Worm (Caenorhabditis elegans) whole organism, midembryonic: Measurements from ENCODE around the gene str-233.

Experiments
- T22C8.4 ChIP-seq: fragments of 200-800 bp; sonication (Bioruptor generic); IDR thresholded peaks from 2 replicates; pipeline ENCODE4 v1.3.6; 2022; ENCODE audit warnings: missing genetic modification characterization, missing compliant biosample characterization
- cog-1 ChIP-seq: sonication (generic microtip); optimal IDR thresholded peaks from 2 replicates; lab custom pipeline; 2016; ENCODE audit warnings: missing genetic modification characterization, missing compliant biosample characterization
- flt-1 ChIP-seq: fragments of 200-800 bp; sonication (Bioruptor generic); IDR thresholded peaks from 2 replicates; pipeline ENCODE4 v1.3.6; 2022; ENCODE audit warnings: missing genetic modification characterization, missing compliant biosample characterization
- klf-2 ChIP-seq: fragments of 200-800 bp; sonication (Bioruptor generic); conservative IDR thresholded peaks from 2 replicates; pipeline ENCODE4 v1.3.6; 2022; ENCODE audit warnings: missing genetic modification reagents, missing genetic modification characterization, missing compliant biosample characterization
- med-1 ChIP-seq: sonication (generic microtip); optimal IDR thresholded peaks from 2 replicates; lab custom pipeline; 2017; ENCODE audit warnings: missing genetic modification characterization, mild to moderate bottlenecking, missing compliant biosample characterization, antibody characterized with exemption, missing genetic modification reagents; ENCODE audit not compliant: insufficient read depth
- ref-1 ChIP-seq: fragments of 200-800 bp; sonication (Bioruptor generic); conservative IDR thresholded peaks from 2 replicates; pipeline ENCODE4 v1.3.6; 2022; ENCODE audit warnings: missing genetic modification reagents, missing genetic modification characterization, missing compliant biosample characterization
- tab-1 ChIP-seq: fragments of 200-800 bp; sonication (Bioruptor generic); IDR thresholded peaks from 2 replicates; pipeline ENCODE4 v1.3.6; 2022; ENCODE audit warnings: missing genetic modification characterization, missing compliant biosample characterization
- ztf-23 ChIP-seq: fragments of 200-800 bp; sonication (Bioruptor generic); IDR thresholded peaks from 2 replicates; pipeline ENCODE4 v1.3.6; 2022; ENCODE audit warnings: missing genetic modification reagents, missing genetic modification characterization, missing compliant biosample characterization
- ztf-29 ChIP-seq: fragments of 200-800 bp; sonication (Bioruptor generic); IDR thresholded peaks from 2 replicates; pipeline ENCODE4 v1.3.6; 2022; ENCODE audit warnings: missing genetic modification reagents, missing genetic modification characterization, missing compliant biosample characterization

str-233 gene

DNA sequence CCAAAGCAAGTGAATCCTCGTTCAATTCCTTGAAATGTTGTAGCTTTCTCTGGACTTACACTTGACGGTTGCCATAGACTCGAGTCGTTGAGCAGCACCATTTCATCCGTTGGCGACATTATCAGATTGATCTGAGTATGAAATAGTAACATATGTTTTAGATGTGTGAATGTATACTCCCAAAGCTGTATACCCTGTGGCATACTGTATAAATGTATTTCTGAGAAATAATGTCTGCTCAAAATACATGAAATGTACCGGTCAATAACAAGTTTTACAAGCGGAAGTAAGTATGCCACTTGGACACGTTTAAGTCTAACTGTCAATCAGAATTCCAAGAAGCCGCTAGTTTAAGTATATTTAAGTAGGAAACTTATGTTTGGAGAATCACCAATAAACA lies at the start of gene str-233:
str-233 (minus strand) TSS at position 101 of the 400 bp plus-strand sequence.
- TF ChIP-seq med-1 (no peak), cog-1 (tag; lab: Kevin White, UChicago) (no peak), klf-2 (GFP tag; lab: Robert Waterston, UW) (no peak), ref-1 (GFP tag; lab: Robert Waterston, UW) (no peak)

DNA sequence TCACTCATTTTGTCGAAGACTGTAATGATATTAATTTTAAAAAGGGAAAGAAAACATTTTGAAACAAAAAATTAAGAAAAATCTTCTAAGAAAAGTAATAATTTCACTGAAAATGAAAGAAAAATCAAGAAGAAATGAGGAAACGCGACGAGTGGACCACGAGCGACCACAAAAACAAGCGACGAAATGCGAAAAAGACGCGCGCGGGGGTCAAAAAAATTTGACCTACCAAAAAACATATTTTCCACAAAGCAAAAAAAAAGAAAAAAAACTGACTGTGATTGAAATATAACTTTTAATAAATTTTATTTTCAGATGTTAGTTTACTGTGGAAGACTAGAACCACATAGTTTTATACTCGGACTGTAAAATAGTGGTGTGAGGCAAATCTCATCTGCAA lies 49.4 kb upstream of the str-233 start, which contains the start of gene F14H3.6:
F14H3.6 (minus strand) TSS at position 22 of the 400 bp plus-strand sequence.
- no peak for TF ChIP-seq med-1
- TF ChIP-seq ref-1 (GFP tag; lab: Robert Waterston, UW), result no peak
- TF ChIP-seq klf-2 (GFP tag; lab: Robert Waterston, UW), result no peak
- TF ChIP-seq T22C8.4 (GFP tag; lab: Robert Waterston, UW), result no peak
- TF ChIP-seq flt-1 (GFP tag; lab: Robert Waterston, UW), result no peak
- no peak for TF ChIP-seq ztf-29
- TF ChIP-seq cog-1 (tag; lab: Kevin White, UChicago), result no peak
- TF ChIP-seq ztf-23 (GFP tag; lab: Robert Waterston, UW), result no peak
- TF ChIP-seq tab-1 (GFP tag; lab: Robert Waterston, UW), result no peak

DNA sequence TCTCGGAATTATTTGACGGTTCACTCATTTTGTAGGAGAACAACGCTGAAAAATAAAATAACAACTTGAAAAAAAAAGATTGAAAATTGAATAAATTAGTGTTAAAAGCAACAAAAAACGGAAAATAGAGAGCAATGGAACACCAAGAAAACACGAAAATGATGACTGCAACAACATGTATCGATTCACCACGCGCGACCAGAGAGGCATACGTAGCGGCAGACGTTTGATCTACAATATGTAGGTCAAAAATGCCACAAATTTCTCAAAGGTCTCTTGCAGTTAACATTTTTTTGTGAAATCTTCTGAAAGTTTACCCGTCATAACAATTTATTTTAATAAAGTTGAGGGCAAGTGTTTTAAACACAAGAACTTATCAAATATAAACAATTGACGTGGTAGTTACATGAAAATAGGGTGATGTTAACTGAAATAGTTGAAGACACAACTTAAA lies 47.6 kb upstream of the str-233 start, which contains the start of gene F14H3.5:
F14H3.5 (minus strand) TSS at position 51 of the 454 bp plus-strand sequence.
- TF ChIP-seq klf-2 (GFP tag; lab: Robert Waterston, UW), result no peak
- TF ChIP-seq ztf-29, result no peak
- TF ChIP-seq ztf-23 (GFP tag; lab: Robert Waterston, UW), result no peak
- no peak for TF ChIP-seq cog-1 (tag; lab: Kevin White, UChicago)
- no peak for TF ChIP-seq tab-1 (GFP tag; lab: Robert Waterston, UW)
- no peak for TF ChIP-seq T22C8.4 (GFP tag; lab: Robert Waterston, UW)
- TF ChIP-seq med-1, result no peak
- no peak for TF ChIP-seq flt-1 (GFP tag; lab: Robert Waterston, UW)
- TF ChIP-seq ref-1 (GFP tag; lab: Robert Waterston, UW), result no peak

DNA sequence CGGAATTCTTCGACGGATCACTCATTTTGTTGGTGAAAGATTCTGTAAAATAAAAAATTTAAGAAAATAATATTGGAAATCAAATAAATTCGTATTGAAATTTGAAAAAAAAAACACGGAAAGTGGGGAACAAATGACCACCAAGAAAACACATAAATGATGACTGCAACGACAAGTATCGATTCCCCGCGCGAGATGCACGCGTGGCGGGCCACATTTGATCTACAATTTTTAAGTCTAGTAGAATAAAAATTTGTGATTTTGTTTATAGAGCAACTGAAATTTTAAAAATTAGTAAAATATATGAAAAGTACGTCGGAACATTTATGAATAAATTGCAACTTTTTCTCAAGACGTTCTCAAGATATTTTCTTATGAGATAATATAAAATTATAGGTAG lies 45.6 kb upstream of the str-233 start, which contains the start of gene F14H3.4:
F14H3.4 (minus strand) TSS at position 42 of the 400 bp plus-strand sequence.
- TF ChIP-seq T22C8.4 (GFP tag; lab: Robert Waterston, UW), result no peak
- no peak for TF ChIP-seq cog-1 (tag; lab: Kevin White, UChicago)
- no peak for TF ChIP-seq med-1
- no peak for TF ChIP-seq flt-1 (GFP tag; lab: Robert Waterston, UW)
- no peak for TF ChIP-seq ztf-23 (GFP tag; lab: Robert Waterston, UW)

DNA sequence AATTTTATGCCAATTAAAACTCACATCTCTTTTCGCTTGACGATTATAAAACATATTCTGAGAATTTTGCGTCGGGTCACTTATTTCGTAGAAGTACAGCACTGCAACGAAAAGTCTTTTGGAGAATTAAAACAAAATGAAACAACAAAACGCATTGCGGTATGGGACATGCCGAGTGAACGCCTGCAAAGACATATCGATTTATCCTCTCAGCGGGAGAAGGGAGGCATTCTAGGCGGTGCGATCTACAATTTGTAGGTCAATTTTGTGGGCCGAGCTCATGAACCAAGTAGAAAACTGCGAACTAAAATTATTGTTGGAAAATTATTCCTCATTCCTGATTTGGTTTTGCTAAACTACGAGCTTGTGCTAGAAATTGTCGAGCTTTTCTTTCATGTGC lies 43.9 kb upstream of the str-233 start, which contains the start of gene F14H3.3:
F14H3.3 (minus strand) TSS at position 101 of the 400 bp plus-strand sequence.
- no peak for TF ChIP-seq flt-1 (GFP tag; lab: Robert Waterston, UW)
- TF ChIP-seq med-1, result no peak
- no peak for TF ChIP-seq tab-1 (GFP tag; lab: Robert Waterston, UW)
- no peak for TF ChIP-seq T22C8.4 (GFP tag; lab: Robert Waterston, UW)
- TF ChIP-seq ztf-29, result no peak
- no peak for TF ChIP-seq ztf-23 (GFP tag; lab: Robert Waterston, UW)
- no peak for TF ChIP-seq klf-2 (GFP tag; lab: Robert Waterston, UW)
- no peak for TF ChIP-seq ref-1 (GFP tag; lab: Robert Waterston, UW)

DNA sequence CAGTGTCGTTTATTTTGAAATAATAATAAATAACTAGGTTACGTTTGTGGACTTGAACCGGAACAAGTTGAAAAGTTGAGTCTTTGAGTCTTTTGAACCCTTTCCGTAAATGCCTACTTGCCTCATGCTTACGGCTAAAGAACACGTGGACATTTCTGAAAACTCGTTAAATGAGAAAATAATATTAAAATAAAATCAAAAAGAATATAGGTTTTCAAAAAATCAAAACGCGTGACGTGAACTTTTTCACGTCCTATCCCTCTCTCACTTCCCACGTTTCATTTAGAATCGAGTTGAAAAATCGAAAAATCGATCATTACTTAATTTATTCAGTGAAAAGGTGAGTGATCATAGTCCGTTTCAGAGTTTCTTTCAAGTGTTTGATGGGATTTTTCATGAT lies 39.7 kb upstream of the str-233 start, which contains the start of gene best-12:
best-12 (plus strand) TSS at position 301 of the 400 bp plus-strand sequence.
- TF ChIP-seq cog-1 (tag; lab: Kevin White, UChicago) (no peak), ref-1 (GFP tag; lab: Robert Waterston, UW) (no peak), ztf-23 (GFP tag; lab: Robert Waterston, UW) (no peak), tab-1 (GFP tag; lab: Robert Waterston, UW) (no peak), flt-1 (GFP tag; lab: Robert Waterston, UW) (no peak), ztf-29 (no peak), klf-2 (GFP tag; lab: Robert Waterston, UW) (no peak)

DNA sequence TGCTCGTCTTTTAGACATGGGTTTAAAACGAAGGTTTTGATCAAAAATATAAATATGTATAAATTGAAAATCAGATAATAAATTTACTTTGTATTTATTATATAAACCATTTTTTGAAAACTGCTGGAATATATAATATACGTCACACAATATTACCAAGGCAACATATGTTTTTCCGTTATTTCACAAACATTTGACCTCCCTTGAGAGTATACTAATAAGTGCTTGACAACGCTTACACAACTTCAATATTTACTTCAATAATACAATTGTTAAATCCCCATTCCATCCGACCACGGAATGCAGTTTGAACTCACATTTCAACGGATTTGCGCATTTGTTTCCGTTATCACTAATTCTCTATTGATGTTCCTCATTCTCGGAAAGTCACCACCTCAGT lies 38.0 kb upstream of the str-233 start, which contains the start of gene str-198:
str-198 (plus strand) TSS at position 301 of the 400 bp plus-strand sequence.
- no peak for TF ChIP-seq cog-1 (tag; lab: Kevin White, UChicago)
- no peak for TF ChIP-seq T22C8.4 (GFP tag; lab: Robert Waterston, UW)
- TF ChIP-seq flt-1 (GFP tag; lab: Robert Waterston, UW), result no peak
- no peak for TF ChIP-seq ztf-29
- TF ChIP-seq tab-1 (GFP tag; lab: Robert Waterston, UW), result no peak
- no peak for TF ChIP-seq med-1
- no peak for TF ChIP-seq ref-1 (GFP tag; lab: Robert Waterston, UW)
- TF ChIP-seq ztf-23 (GFP tag; lab: Robert Waterston, UW), result no peak

DNA sequence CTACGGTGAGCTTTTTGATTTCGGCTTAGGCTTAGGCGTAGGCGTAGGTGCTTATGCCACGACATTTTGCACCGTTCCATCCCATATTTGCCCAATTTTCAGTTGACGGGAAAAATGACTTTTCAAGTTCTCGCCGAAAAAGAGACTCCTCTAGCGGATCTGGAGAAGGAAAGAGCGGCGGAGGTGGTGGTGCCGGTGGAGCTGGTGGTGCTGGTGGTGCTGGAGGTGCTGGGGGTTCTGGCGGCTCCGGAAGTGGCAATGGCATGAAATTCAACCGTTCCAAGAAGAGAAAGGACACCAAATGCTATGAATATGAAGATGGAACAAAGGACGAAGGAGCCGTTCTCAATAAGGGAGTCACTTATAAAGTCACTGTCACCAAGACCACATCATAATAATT lies 37.6 kb upstream of the str-233 start:
- TF ChIP-seq klf-2 (GFP tag; lab: Robert Waterston, UW) (no peak), cog-1 (tag; lab: Kevin White, UChicago) (no peak), tab-1 (GFP tag; lab: Robert Waterston, UW) (no peak), med-1 (no peak), T22C8.4 (GFP tag; lab: Robert Waterston, UW) (no peak), ztf-23 (GFP tag; lab: Robert Waterston, UW) (no peak), ztf-29 (no peak), ref-1 (GFP tag; lab: Robert Waterston, UW) (no peak), flt-1 (GFP tag; lab: Robert Waterston, UW) (no peak)

DNA sequence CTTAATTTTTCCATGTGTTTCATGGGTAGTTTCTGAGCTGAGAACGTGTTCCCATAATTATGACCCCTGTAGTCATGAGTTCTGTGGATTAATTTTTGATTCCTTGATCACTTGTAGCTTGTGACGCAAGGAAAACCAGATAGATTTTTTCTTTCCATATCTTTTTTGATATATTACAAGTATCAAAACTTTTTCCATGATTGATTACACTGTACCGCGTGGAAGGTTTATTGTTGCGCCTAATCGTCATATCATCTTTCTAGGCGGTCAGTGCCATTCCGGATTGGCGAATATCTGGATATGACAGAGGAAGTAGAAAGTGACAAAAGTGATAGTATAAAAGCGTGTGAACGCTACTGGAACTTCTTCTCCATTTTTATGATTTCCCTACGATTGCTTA lies 37.1 kb upstream of the str-233 start, which contains the start of gene ZK285.2:
ZK285.2 (plus strand) TSS at position 301 of the 400 bp plus-strand sequence.
- TF ChIP-seq klf-2 (GFP tag; lab: Robert Waterston, UW) (no peak), ztf-29 (no peak), ref-1 (GFP tag; lab: Robert Waterston, UW) (no peak), med-1 (no peak)

DNA sequence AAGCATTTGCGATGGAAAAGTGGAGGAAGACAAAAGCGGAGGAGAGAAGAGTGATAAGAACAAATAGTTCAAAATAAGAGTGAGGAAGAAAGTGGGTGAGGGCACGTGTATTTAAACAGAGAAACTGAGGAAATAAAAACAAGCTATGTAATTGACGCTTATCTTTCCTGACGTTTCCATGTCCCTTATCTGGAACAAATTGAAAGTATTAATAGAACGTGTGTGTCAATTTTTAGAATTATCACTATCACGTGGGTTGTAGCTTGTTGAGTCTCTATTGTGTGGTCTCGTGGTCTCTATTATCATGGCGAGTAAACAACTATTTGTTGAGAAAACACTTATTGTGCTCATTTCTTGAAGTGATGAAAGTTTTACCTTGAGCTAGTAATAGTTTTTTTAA lies 36.4 kb upstream of the str-233 start, which contains the start of gene T10C6.15:
T10C6.15 (minus strand) TSS at position 104 of the 400 bp plus-strand sequence.
- TF ChIP-seq T22C8.4 (GFP tag; lab: Robert Waterston, UW) (no peak), ref-1 (GFP tag; lab: Robert Waterston, UW) (no peak), ztf-23 (GFP tag; lab: Robert Waterston, UW) (no peak), klf-2 (GFP tag; lab: Robert Waterston, UW) (no peak), med-1 (no peak), cog-1 (tag; lab: Kevin White, UChicago) (no peak), ztf-29 (no peak), flt-1 (GFP tag; lab: Robert Waterston, UW) (no peak), tab-1 (GFP tag; lab: Robert Waterston, UW) (no peak)
